Worm (Caenorhabditis elegans) whole organism, mixed stage, embryonic: Measurements from ENCODE around the gene cpt-4.

Experiments used
- M03D4.4 ChIP-seq: sonication (generic microtip); optimal IDR thresholded peaks from 2 replicates; lab custom pipeline; 2017; ENCODE audit warnings: mild to moderate bottlenecking, missing genetic modification characterization, missing compliant biosample characterization
- ceh-39 ChIP-seq: fragments of 150-350 bp; optimal IDR thresholded peaks from 2 replicates; lab custom pipeline; 2014; ENCODE audit warnings: missing biosample characterization, missing genetic modification characterization
- cnd-1 ChIP-seq: fragments of 200-800 bp; sonication (Bioruptor generic); optimal IDR thresholded peaks from 2 replicates; lab custom pipeline; 2018; ENCODE audit warnings: mild to moderate bottlenecking, missing genetic modification characterization, missing compliant biosample characterization
- drap-1 ChIP-seq: fragments of 200-800 bp; sonication (Bioruptor generic); optimal IDR thresholded peaks from 3 replicates; lab custom pipeline; 2018; ENCODE audit warnings: mild to moderate bottlenecking, missing genetic modification characterization, missing compliant biosample characterization
- elt-1 ChIP-seq: sonication (generic microtip); optimal IDR thresholded peaks from 2 replicates; lab custom pipeline; 2017; ENCODE audit warnings: missing genetic modification characterization, mild to moderate bottlenecking, missing compliant biosample characterization, antibody characterized with exemption, moderate library complexity, borderline replicate concordance; ENCODE audit not compliant: insufficient read depth
- mls-2 ChIP-seq: sonication (generic microtip); optimal IDR thresholded peaks from 2 replicates; lab custom pipeline; 2016; ENCODE audit warnings: mild to moderate bottlenecking, missing genetic modification characterization, moderate library complexity, missing compliant biosample characterization
- nhr-237 ChIP-seq: fragments of 150-350 bp; optimal IDR thresholded peaks from 2 replicates; lab custom pipeline; 2014; ENCODE audit warnings: missing biosample characterization, missing genetic modification characterization
- nhr-28 ChIP-seq: fragments of 150-350 bp; optimal IDR thresholded peaks from 2 replicates; lab custom pipeline; 2014; ENCODE audit warnings: missing biosample characterization, missing genetic modification characterization
- nhr-76 ChIP-seq: sonication (generic microtip); optimal IDR thresholded peaks from 2 replicates; lab custom pipeline; 2017; ENCODE audit warnings: missing biosample characterization, missing genetic modification characterization
- sptf-1 ChIP-seq: sonication (generic microtip); optimal IDR thresholded peaks from 2 replicates; lab custom pipeline; 2017; ENCODE audit warnings: mild to moderate bottlenecking, missing genetic modification characterization, moderate library complexity, missing compliant biosample characterization
- unc-39 ChIP-seq: fragments of 150-350 bp; optimal IDR thresholded peaks from 2 replicates; lab custom pipeline; 2014; ENCODE audit warnings: missing biosample characterization, missing genetic modification characterization
- ztf-11 ChIP-seq: fragments of 150-350 bp; optimal IDR thresholded peaks from 2 replicates; lab custom pipeline; 2014; ENCODE audit warnings: missing biosample characterization, missing genetic modification characterization

ce11 chrV:5067390-5067789 is 39.9 kb upstream of the cpt-4 start:
- TF ChIP-seq nhr-76 (tag; lab: Kevin White, UChicago) = no peak
- TF ChIP-seq M03D4.4 (tag; lab: Kevin White, UChicago) = no peak
- TF ChIP-seq elt-1 (tag; lab: Kevin White, UChicago) = no peak
- TF ChIP-seq ceh-39 (tag; lab: Kevin White, UChicago) = no peak
- no peak for TF ChIP-seq drap-1 (GFP tag; lab: Kevin White, UChicago)
- TF ChIP-seq sptf-1 (tag; lab: Kevin White, UChicago) = no peak
- no peak for TF ChIP-seq nhr-28 (tag; lab: Kevin White, UChicago)
- no peak for TF ChIP-seq ztf-11
- TF ChIP-seq cnd-1 (tag; lab: Kevin White, UChicago) = no peak
- no peak for TF ChIP-seq mls-2 (tag; lab: Kevin White, UChicago)
- TF ChIP-seq unc-39 (tag; lab: Kevin White, UChicago) = no peak
- TF ChIP-seq nhr-237 (tag; lab: Kevin White, UChicago) = no peak
